Worm (Caenorhabditis elegans) whole organism, midembryonic: ENCODE measurements around the gene W01A11.1.

ENCODE experiments used
- T22C8.4 ChIP-seq: fragments of 200-800 bp; sonication (Bioruptor generic); IDR thresholded peaks from 2 replicates; pipeline ENCODE4 v1.3.6; 2022; ENCODE audit warnings: missing genetic modification characterization, missing compliant biosample characterization
- cog-1 ChIP-seq: sonication (generic microtip); optimal IDR thresholded peaks from 2 replicates; lab custom pipeline; 2016; ENCODE audit warnings: missing genetic modification characterization, missing compliant biosample characterization
- flt-1 ChIP-seq: fragments of 200-800 bp; sonication (Bioruptor generic); IDR thresholded peaks from 2 replicates; pipeline ENCODE4 v1.3.6; 2022; ENCODE audit warnings: missing genetic modification characterization, missing compliant biosample characterization
- ref-1 ChIP-seq: fragments of 200-800 bp; sonication (Bioruptor generic); conservative IDR thresholded peaks from 2 replicates; pipeline ENCODE4 v1.3.6; 2022; ENCODE audit warnings: missing genetic modification reagents, missing genetic modification characterization, missing compliant biosample characterization

DNA sequence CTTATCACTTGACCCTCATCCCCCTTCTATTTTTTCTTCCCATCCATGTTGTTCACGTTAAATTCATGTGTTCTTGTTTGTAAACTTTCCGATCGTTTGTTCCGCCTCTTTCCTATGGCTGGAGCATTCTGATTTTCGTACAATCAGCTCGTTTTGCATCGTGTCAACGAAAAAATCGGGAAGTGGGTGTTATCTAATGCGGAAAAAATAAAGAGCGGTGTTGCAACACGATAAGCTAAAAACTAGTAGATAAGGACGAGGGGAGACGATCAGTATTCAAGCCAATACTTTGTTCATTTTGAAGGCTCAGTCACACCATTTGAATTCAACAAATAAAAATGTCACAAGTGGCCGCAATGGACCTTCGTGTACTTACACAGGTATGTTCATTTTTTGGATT, 25.7 kb downstream of the W01A11.1 start, which contains the start of gene acs-1:
- no peak for TF ChIP-seq cog-1 (tag; lab: Kevin White, UChicago)
- no peak for TF ChIP-seq T22C8.4 (GFP tag; lab: Robert Waterston, UW)
- TF ChIP-seq flt-1 (GFP tag; lab: Robert Waterston, UW): no peak
- TF ChIP-seq ref-1 (GFP tag; lab: Robert Waterston, UW): no peak
